Fruit fly (Drosophila melanogaster): Measurements from ENCODE around the gene mei-218.

DNA sequence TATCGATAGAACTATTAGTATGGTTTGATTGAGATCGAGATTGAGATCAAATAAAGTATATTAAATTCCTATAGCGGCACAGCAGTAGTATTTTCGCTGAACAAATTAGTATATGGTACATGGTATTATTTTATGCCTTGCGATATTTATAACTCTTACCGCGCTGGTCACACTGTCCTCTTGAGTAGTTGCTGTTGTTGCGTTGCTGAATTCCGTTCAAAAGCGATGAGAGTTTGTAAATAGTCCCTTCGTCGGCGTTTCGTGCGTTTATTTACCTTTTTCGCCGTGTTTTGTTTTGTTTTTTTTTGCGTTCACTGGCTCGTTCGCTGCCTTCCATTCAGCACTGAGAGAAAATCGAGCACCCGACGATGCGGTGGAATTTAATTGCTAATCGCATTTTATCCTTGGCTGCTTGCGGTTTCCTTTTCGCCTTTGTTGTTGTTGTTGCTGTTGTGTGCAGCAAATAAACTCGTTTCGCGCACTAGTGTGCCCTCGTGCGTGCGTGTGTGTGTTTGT, 35.3 kb downstream of the mei-218 start, which contains the start of gene CG5004:
- TF ChIP-seq Abd-B (GFP tag; optimal IDR thresholded peaks at IDR 0.05) (no peak), Hr83 (GFP tag; optimal IDR thresholded peaks at IDR 0.05; ENCODE audit: poor library complexity, severe bottlenecking) (no peak), usp (GFP tag; optimal IDR thresholded peaks at IDR 0.05) (no peak), foxo (GFP tag; optimal IDR thresholded peaks at IDR 0.05) (no peak), Rel (GFP tag; optimal IDR thresholded peaks at IDR 0.05) (no peak), Rel (tag; optimal IDR thresholded peaks at IDR 0.05) (no peak), pan (optimal IDR thresholded peaks at IDR 0.05) (no peak), ey (GFP tag; optimal IDR thresholded peaks at IDR 0.05) (no peak), psq (GFP tag; optimal IDR thresholded peaks at IDR 0.05) (no peak)
